Fruit fly (Drosophila melanogaster) whole organism, embryonic: ENCODE data around the gene sxe2.
A peak's percentile ranks its signal among the peaks of the same experiment; 100 is the strongest.

Experiments
- Ada2b ChIP-seq: fragments of 200-800 bp; sonication (Bioruptor generic); IDR thresholded peaks from 2 replicates; pipeline ENCODE4 v1.3.6; 2022; ENCODE audit warnings: missing biosample characterization, missing genetic modification characterization
- BtbVII ChIP-seq: fragments of 200-800 bp; sonication (Bioruptor generic); optimal IDR thresholded peaks from 3 replicates; lab custom pipeline; 2017; ENCODE audit warnings: missing biosample characterization, mild to moderate bottlenecking, missing genetic modification characterization
- Bteb2 ChIP-seq: fragments of 200-800 bp; sonication (Bioruptor generic); optimal IDR thresholded peaks from 2 replicates; lab custom pipeline; 2016; ENCODE audit warnings: missing biosample characterization, missing genetic modification characterization
- C15 ChIP-seq: fragments of 200-800 bp; sonication (Bioruptor generic); IDR thresholded peaks from 3 replicates; pipeline ENCODE4 v1.3.6; 2022; ENCODE audit warnings: missing biosample characterization, missing genetic modification characterization
- CG11085 ChIP-seq: fragments of 200-800 bp; sonication (Bioruptor generic); IDR thresholded peaks from 2 replicates; pipeline ENCODE4 v1.3.6; 2022; ENCODE audit warnings: missing biosample characterization, missing genetic modification characterization
- CG11456 ChIP-seq: fragments of 200-800 bp; sonication (Bioruptor generic); IDR thresholded peaks from 3 replicates; pipeline ENCODE4 v1.3.6; 2022; ENCODE audit warnings: missing biosample characterization, missing genetic modification characterization
- CG11504 ChIP-seq: fragments of 200-800 bp; sonication (Bioruptor generic); optimal IDR thresholded peaks from 3 replicates; lab custom pipeline; 2019; ENCODE audit warnings: missing biosample characterization, mild to moderate bottlenecking, missing genetic modification characterization, moderate library complexity
- CG11723 ChIP-seq: fragments of 200-800 bp; sonication (Bioruptor generic); optimal IDR thresholded peaks from 2 replicates; lab custom pipeline; 2017; ENCODE audit warnings: missing biosample characterization, mild to moderate bottlenecking, missing genetic modification characterization
- CG12155 ChIP-seq: fragments of 200-800 bp; sonication (Bioruptor generic); optimal IDR thresholded peaks from 3 replicates; lab custom pipeline; 2016; ENCODE audit warnings: missing biosample characterization, missing genetic modification characterization
- CG12236 ChIP-seq: fragments of 200-800 bp; sonication (Bioruptor generic); optimal IDR thresholded peaks from 2 replicates; lab custom pipeline; 2016; ENCODE audit warnings: missing biosample characterization, missing genetic modification characterization
- CG13287 ChIP-seq: fragments of 200-800 bp; sonication (Bioruptor generic); IDR thresholded peaks from 2 replicates; pipeline ENCODE4 v1.3.6; 2022; ENCODE audit warnings: missing biosample characterization, missing genetic modification characterization; ENCODE audit not compliant: partially characterized antibody
- CG17359 ChIP-seq: fragments of 200-800 bp; sonication (Bioruptor generic); optimal IDR thresholded peaks from 3 replicates; lab custom pipeline; 2018; ENCODE audit warnings: missing biosample characterization, mild to moderate bottlenecking, missing genetic modification characterization, moderate library complexity
- CG17802 ChIP-seq: fragments of 200-800 bp; sonication (Bioruptor generic); optimal IDR thresholded peaks from 2 replicates; lab custom pipeline; 2018; ENCODE audit warnings: missing biosample characterization, mild to moderate bottlenecking, missing genetic modification characterization, moderate library complexity
- CG2116 ChIP-seq: fragments of 200-800 bp; sonication (Bioruptor generic); optimal IDR thresholded peaks from 3 replicates; lab custom pipeline; 2018; ENCODE audit warnings: missing biosample characterization, mild to moderate bottlenecking, missing genetic modification characterization
- CG2120 ChIP-seq: fragments of 200-800 bp; sonication (Bioruptor generic); optimal IDR thresholded peaks from 3 replicates; lab custom pipeline; 2016; ENCODE audit warnings: missing biosample characterization, missing genetic modification characterization
- CG2129 ChIP-seq: fragments of 200-800 bp; sonication (Bioruptor generic); IDR thresholded peaks from 2 replicates; pipeline ENCODE4 v1.3.6; 2022; ENCODE audit warnings: missing biosample characterization, missing genetic modification characterization; ENCODE audit not compliant: partially characterized antibody
- CG5245 ChIP-seq: fragments of 200-800 bp; sonication (Bioruptor generic); optimal IDR thresholded peaks from 3 replicates; lab custom pipeline; 2016; ENCODE audit warnings: missing biosample characterization, missing genetic modification characterization
- CG6175 ChIP-seq: fragments of 200-800 bp; sonication (Bioruptor generic); IDR thresholded peaks from 3 replicates; pipeline ENCODE4 v1.3.6; 2022; ENCODE audit warnings: missing biosample characterization, missing genetic modification characterization
- CG7372 ChIP-seq: fragments of 200-800 bp; sonication (Bioruptor generic); IDR thresholded peaks from 2 replicates; pipeline ENCODE4 v1.3.6; 2022; ENCODE audit warnings: missing biosample characterization, missing genetic modification characterization
- CG8388 ChIP-seq: fragments of 200-800 bp; sonication (Bioruptor generic); optimal IDR thresholded peaks from 2 replicates; lab custom pipeline; 2019; ENCODE audit warnings: missing biosample characterization, mild to moderate bottlenecking, missing genetic modification characterization, moderate library complexity
- CG9609 ChIP-seq: fragments of 200-800 bp; sonication (Bioruptor generic); optimal IDR thresholded peaks from 3 replicates; lab custom pipeline; 2016; ENCODE audit warnings: missing biosample characterization, missing genetic modification characterization
- Dek ChIP-seq: fragments of 200-800 bp; sonication (Bioruptor generic); optimal IDR thresholded peaks from 3 replicates; lab custom pipeline; 2019; ENCODE audit warnings: missing biosample characterization, mild to moderate bottlenecking, missing genetic modification characterization, moderate library complexity
- Dfd ChIP-seq, 2 experiments: fragments of >200 bp; optimal IDR thresholded peaks; 2 replicates each; lab custom pipeline; 2017; ENCODE audit warnings: missing biosample characterization in 2 of 2, missing genetic modification characterization in 2 of 2
- Dref ChIP-seq: fragments of 200-800 bp; sonication (Bioruptor generic); IDR thresholded peaks from 2 replicates; pipeline ENCODE4 v1.3.6; 2022; ENCODE audit warnings: missing biosample characterization, missing genetic modification characterization
- Eip74EF ChIP-seq, 2 experiments: fragments of 200-800 bp in 1 of 2; fragments of >200 bp in 1 of 2; sonication (Bioruptor generic) in 1 of 2; optimal IDR thresholded peaks; 2 replicates each; lab custom pipeline; 2017 to 2019; ENCODE audit warnings: missing biosample characterization in 2 of 2, missing genetic modification characterization in 2 of 2, mild to moderate bottlenecking in 1 of 2, moderate library complexity in 1 of 2
- GATAe ChIP-seq: fragments of 200-800 bp; sonication (Bioruptor generic); conservative IDR thresholded peaks from 2 replicates; pipeline ENCODE4 v1.3.6; 2022; ENCODE audit warnings: missing biosample characterization, missing genetic modification characterization
- Gsc ChIP-seq: fragments of 200-800 bp; sonication (Bioruptor generic); IDR thresholded peaks from 2 replicates; pipeline ENCODE4 v1.3.6; 2022; ENCODE audit warnings: missing biosample characterization, missing genetic modification characterization
- HLH3B ChIP-seq: fragments of 200-800 bp; sonication (Bioruptor generic); IDR thresholded peaks from 2 replicates; pipeline ENCODE4 v1.3.6; 2022; ENCODE audit warnings: missing biosample characterization, missing genetic modification characterization
- Jarid2 ChIP-seq: fragments of 200-800 bp; sonication (Bioruptor generic); optimal IDR thresholded peaks from 3 replicates; lab custom pipeline; 2017; ENCODE audit warnings: mild to moderate bottlenecking, missing biosample characterization, missing genetic modification reagents, missing genetic modification characterization
- NFAT ChIP-seq: fragments of 200-800 bp; sonication (Bioruptor generic); IDR thresholded peaks from 2 replicates; pipeline ENCODE4 v1.3.6; 2022; ENCODE audit warnings: missing biosample characterization, missing genetic modification characterization
- Nf-YA ChIP-seq: fragments of 200-800 bp; sonication (Bioruptor generic); IDR thresholded peaks from 2 replicates; pipeline ENCODE4 v1.3.6; 2022; ENCODE audit warnings: missing biosample characterization, missing genetic modification characterization
- Ravus ChIP-seq: fragments of 200-800 bp; sonication (Bioruptor generic); IDR thresholded peaks from 2 replicates; pipeline ENCODE4 v1.3.6; 2022; ENCODE audit warnings: missing biosample characterization, missing genetic modification characterization
- Tbp ChIP-seq: fragments of >200 bp; optimal IDR thresholded peaks from 2 replicates; lab custom pipeline; 2018; ENCODE audit warnings: missing biosample characterization, missing genetic modification characterization
- al ChIP-seq: fragments of 200-800 bp; sonication (Bioruptor generic); IDR thresholded peaks from 2 replicates; pipeline ENCODE4 v1.3.6; 2022; ENCODE audit warnings: missing biosample characterization, missing genetic modification characterization
- aop ChIP-seq: fragments of 200-800 bp; sonication (Bioruptor generic); IDR thresholded peaks from 2 replicates; pipeline ENCODE4 v1.3.6; 2022; ENCODE audit warnings: missing biosample characterization, missing genetic modification characterization
- bbx ChIP-seq: fragments of 200-800 bp; sonication (Bioruptor generic); IDR thresholded peaks from 2 replicates; pipeline ENCODE4 v1.3.6; 2022; ENCODE audit warnings: missing biosample characterization, missing genetic modification characterization; ENCODE audit not compliant: partially characterized antibody
- br ChIP-seq: fragments of >200 bp; optimal IDR thresholded peaks from 2 replicates; lab custom pipeline; 2017
- caup ChIP-seq: fragments of 200-800 bp; sonication (Bioruptor generic); optimal IDR thresholded peaks from 3 replicates; lab custom pipeline; 2017; ENCODE audit warnings: missing biosample characterization, mild to moderate bottlenecking, missing genetic modification characterization, moderate library complexity; ENCODE audit not compliant: severe bottlenecking
- chif ChIP-seq, 2 experiments: fragments of 200-800 bp; sonication (Bioruptor generic); optimal IDR thresholded peaks; 3 replicates each; lab custom pipeline; 2016; ENCODE audit warnings: missing biosample characterization in 2 of 2, missing genetic modification characterization in 2 of 2
- eyg ChIP-seq: fragments of 200-800 bp; sonication (Bioruptor generic); optimal IDR thresholded peaks from 3 replicates; lab custom pipeline; 2016; ENCODE audit warnings: missing biosample characterization, missing genetic modification characterization
- fd3F ChIP-seq: fragments of 200-800 bp; sonication (Bioruptor generic); optimal IDR thresholded peaks from 2 replicates; lab custom pipeline; 2018; ENCODE audit warnings: missing biosample characterization, mild to moderate bottlenecking, missing genetic modification characterization, moderate library complexity
- h ChIP-seq: fragments of >200 bp; optimal IDR thresholded peaks from 2 replicates; lab custom pipeline; 2017
- otp ChIP-seq: fragments of 200-800 bp; sonication (Bioruptor generic); IDR thresholded peaks from 3 replicates; pipeline ENCODE4, ENCODE4 v1.3.6; 2022; ENCODE audit warnings: missing biosample characterization, missing genetic modification characterization
- phol ChIP-seq: fragments of 200-800 bp; sonication (Bioruptor generic); optimal IDR thresholded peaks from 3 replicates; lab custom pipeline; 2018; ENCODE audit warnings: missing biosample characterization, mild to moderate bottlenecking, missing genetic modification characterization, moderate library complexity
- pnt ChIP-seq: fragments of 200-800 bp; sonication (Bioruptor generic); optimal IDR thresholded peaks from 3 replicates; lab custom pipeline; 2016; ENCODE audit warnings: missing biosample characterization, missing genetic modification characterization
- rib ChIP-seq: fragments of 200-800 bp; sonication (Bioruptor generic); IDR thresholded peaks from 2 replicates; pipeline ENCODE4 v1.3.6; 2022; ENCODE audit warnings: missing biosample characterization, missing genetic modification characterization
- run ChIP-seq: fragments of 200-800 bp; sonication (Bioruptor generic); optimal IDR thresholded peaks from 3 replicates; lab custom pipeline; 2018; ENCODE audit warnings: missing biosample characterization, mild to moderate bottlenecking, missing genetic modification characterization
- slp2 ChIP-seq: fragments of 200-800 bp; sonication (Bioruptor generic); optimal IDR thresholded peaks from 2 replicates; lab custom pipeline; 2016; ENCODE audit warnings: missing biosample characterization, missing genetic modification characterization
- sqz ChIP-seq: fragments of 200-800 bp; sonication (Bioruptor generic); optimal IDR thresholded peaks from 3 replicates; lab custom pipeline; 2018; ENCODE audit warnings: missing biosample characterization, mild to moderate bottlenecking, missing genetic modification characterization
- tap ChIP-seq: fragments of 200-800 bp; optimal IDR thresholded peaks from 3 replicates; lab custom pipeline; 2019; ENCODE audit warnings: missing biosample characterization, mild to moderate bottlenecking, missing genetic modification characterization, moderate library complexity

sxe2 gene

dm6 chr3R:16098333-16099267, 14.9 kb downstream of the sxe2 start, which contains the start of the genes Mhcl and Akt (continued):
- TF ChIP-seq Ada2b (GFP tag; lab: Robert Waterston, UW) (no peak), C15 (GFP tag; lab: Robert Waterston, UW) (no peak), CG2116 (GFP tag; lab: Kevin White, UChicago) (peak; percentile 74), aop (GFP tag; lab: Robert Waterston, UW) (no peak), CG7372 (no peak), Tbp (GFP tag; lab: Kevin White, UChicago) (no peak), CG12155 (no peak), CG17359 (peak; percentile 15), Dref (GFP tag; lab: Robert Waterston, UW) (peak; percentile 81), bbx (GFP tag; lab: Robert Waterston, UW) (peak; percentile 40; the same call in 1 of the 2 replicates), h (lab: Kevin White, UChicago) (no peak), Nf-YA (GFP tag; lab: Robert Waterston, UW) (no peak), CG17802 (tag; lab: Kevin White, UChicago) (peak; percentile 95), CG2129 (peak; percentile 35; the same call in 1 of the 2 replicates), otp (GFP tag; lab: Robert Waterston, UW) (no peak), fd3F (GFP tag; lab: Kevin White, UChicago) (no peak), al (GFP tag; lab: Robert Waterston, UW) (no peak), Ravus (no peak), CG11085 (no peak), CG6175 (GFP tag; lab: Robert Waterston, UW) (no peak), HLH3B (no peak), CG9609 (GFP tag; lab: Kevin White, UChicago) (no peak), eyg (no peak), CG8388 (no peak), Gsc (no peak), GATAe (no peak), Eip74EF (GFP tag; optimal IDR thresholded peaks at IDR 0.05; lab: Kevin White, UChicago) (no peak), CG2120 (peak; percentile 41), run (tag; lab: Kevin White, UChicago) (no peak), BtbVII (GFP tag; lab: Kevin White, UChicago) (peak; percentile 25), CG11504 (peak; percentile 6), slp2 (GFP tag; lab: Kevin White, UChicago) (no peak), CG12236 (GFP tag; lab: Kevin White, UChicago) (no peak), tap (tag; lab: Kevin White, UChicago) (no peak), Dfd (GFP tag; optimal IDR thresholded peaks at IDR 0.05; lab: Kevin White, UChicago) (no peak), phol (peak; percentile 61), sqz (GFP tag; lab: Kevin White, UChicago) (peak; percentile 30), Jarid2 (GFP tag; lab: Kevin White, UChicago) (no peak), Dek (no peak), Bteb2 (GFP tag; lab: Kevin White, UChicago) (no peak), NFAT (GFP tag; lab: Robert Waterston, UW) (peak; percentile 39; the same call in 1 of the 2 replicates), CG5245 (GFP tag; lab: Kevin White, UChicago) (no peak), caup (GFP tag; lab: Kevin White, UChicago) (no peak), pnt (GFP tag; lab: Kevin White, UChicago) (no peak), chif (GFP tag; optimal IDR thresholded peaks at IDR 0.05; lab: Kevin White, UChicago) (no peak), br (lab: Kevin White, UChicago) (no peak), CG13287 (peak; percentile 52), CG11456 (GFP tag; lab: Robert Waterston, UW) (no peak), CG11723 (no peak), rib (no peak)
